Worm (Caenorhabditis elegans): Measurements from ENCODE around the gene scrm-8.
"Not testable (repeated sequence)": the region's sequence is repeated elsewhere in the genome, so short reads cannot be mapped to it uniquely, and the experiment has no call there.

The scrm-8 gene

DNA sequence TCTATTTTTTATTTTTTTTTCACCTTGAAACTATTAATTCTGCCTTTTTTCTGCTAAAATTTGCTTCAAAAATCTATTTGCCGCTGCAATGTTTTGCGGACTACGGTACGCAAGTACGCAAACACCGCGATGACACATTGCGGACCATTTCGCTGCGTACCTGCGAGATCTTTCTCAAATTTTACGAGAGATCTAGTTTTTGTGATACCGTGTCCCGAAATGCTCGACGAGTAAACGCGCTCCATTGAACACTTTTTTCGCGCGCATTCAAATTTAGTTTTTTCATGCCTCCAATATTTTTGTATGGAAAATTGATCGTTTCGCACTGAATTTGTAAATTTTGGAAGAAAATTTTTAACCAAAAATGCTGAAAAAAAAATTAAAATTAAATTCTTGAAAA is 20.3 kb downstream of the scrm-8 start (continued):
- TF ChIP-seq cebp-1 (GFP tag; IDR thresholded peaks at IDR 0.05) (peak; percentile 76), cebp-1 (tag; optimal IDR thresholded peaks at IDR 0.05) (peak; percentile 7), C06A6.2 (GFP tag; conservative IDR thresholded peaks at IDR 0.05) (peak; percentile 89), egl-18 (GFP tag; IDR thresholded peaks at IDR 0.05) (peak; percentile 82), egl-44 (GFP tag; IDR thresholded peaks at IDR 0.05) (0 out of 2 replicates have a peak, but pooled peaks have one; percentile 45), rcor-1 (GFP tag; IDR thresholded peaks at IDR 0.05) (peak; percentile 93), ceh-100 (GFP tag; IDR thresholded peaks at IDR 0.05) (peak; percentile 82), K11D2.4 (GFP tag; IDR thresholded peaks at IDR 0.05) (peak; percentile 96), madf-3 (GFP tag; IDR thresholded peaks at IDR 0.05) (0 out of 2 replicates have a peak, but pooled peaks have one; percentile 8), ekl-4 (GFP tag; IDR thresholded peaks at IDR 0.05) (peak; percentile 82), ztf-28 (GFP tag; IDR thresholded peaks at IDR 0.05) (0 out of 2 replicates have a peak, but pooled peaks have one; percentile 56)

- TF ChIP-seq Y95B8A.8, rcor-1, Y56A3A.18 (GFP tag; IDR thresholded peaks at IDR 0.05): not testable (repeated sequence)
Measured at ce11 chrIV:4186099-4186498, 21.6 kb downstream of the scrm-8 start, which contains the start of gene K08D10.11. TSS of gene K08D10.11 (minus strand) at chrIV:4186199.

DNA sequence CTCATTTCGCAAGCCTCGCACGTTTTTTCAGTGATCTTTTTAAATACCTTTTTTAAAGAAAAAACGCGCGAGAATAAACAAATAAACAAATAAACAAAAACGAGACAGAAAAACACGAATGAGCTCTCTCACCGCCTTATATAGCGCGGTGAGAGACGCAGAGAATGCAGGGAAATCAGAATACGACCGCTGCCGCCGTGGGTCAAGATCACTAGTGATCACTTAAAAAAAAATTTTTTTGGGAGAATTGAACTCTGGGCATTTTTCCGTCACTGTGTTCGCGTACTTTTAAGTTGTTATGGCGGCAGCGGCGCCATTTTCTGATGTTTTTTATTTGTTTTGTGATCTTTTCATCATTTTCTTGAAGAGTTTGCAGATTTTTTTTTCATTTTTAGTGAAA is 23.4 kb downstream of the scrm-8 start:
- TF ChIP-seq madf-6 (GFP tag; IDR thresholded peaks at IDR 0.05) (peak; percentile 62), xnd-1 (tag; optimal IDR thresholded peaks at IDR 0.05) (peak; percentile 75)

DNA sequence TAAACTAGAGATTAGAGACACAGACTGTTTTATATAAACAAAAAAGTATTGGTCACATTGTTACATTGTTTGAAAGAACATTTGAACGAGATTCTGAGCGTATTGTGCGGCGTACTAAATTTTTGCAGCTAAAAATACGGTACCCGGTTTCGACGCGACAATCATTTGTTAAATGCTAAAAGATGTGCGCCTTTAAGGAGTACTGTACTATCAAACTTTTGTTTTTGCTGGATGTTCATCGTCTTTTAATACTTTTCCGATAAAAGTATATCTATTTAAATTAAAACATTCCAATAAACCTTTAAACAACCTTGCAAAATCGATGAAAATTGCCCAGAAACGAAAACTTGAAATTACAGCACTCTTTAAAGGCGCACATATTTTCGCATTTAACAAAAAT is 32.2 kb downstream of the scrm-8 start, which contains the start of gene K06B9.6:
Gene K06B9.6 (minus strand): TSS at position 101 of the 400 bp plus-strand sequence.
- TF ChIP-seq fkh-3 (tag; optimal IDR thresholded peaks at IDR 0.05); F49E8.2 (tag; optimal IDR thresholded peaks at IDR 0.05; ENCODE audit: insufficient read depth); cebp-1 (GFP tag; IDR thresholded peaks at IDR 0.05); cebp-1 (tag; optimal IDR thresholded peaks at IDR 0.05): not testable (repeated sequence)

- not testable (repeated sequence) for TF ChIP-seq unc-130, attf-5, tlf-1 (GFP tag; optimal IDR thresholded peaks at IDR 0.05)
Measured at ce11 chrIV:4197167-4197566, 32.7 kb downstream of the scrm-8 start, which contains the start of gene cyp-25A6. TSS of gene cyp-25A6 (plus strand) at chrIV:4197467.

ce11 chrIV:4204275-4204674 is 39.8 kb downstream of the scrm-8 start, which contains the start of gene pax-2:
TSS of gene pax-2 (minus strand) at chrIV:4204375.
- TF ChIP-seq attf-3 (GFP tag; conservative IDR thresholded peaks at IDR 0.05): no peak
- TF ChIP-seq B0261.1 (tag; optimal IDR thresholded peaks at IDR 0.05): no peak
- TF ChIP-seq F37B4.10 (GFP tag; IDR thresholded peaks at IDR 0.05): no peak
- TF ChIP-seq D2030.7 (GFP tag; IDR thresholded peaks at IDR 0.05): no peak
- no peak for TF ChIP-seq dpl-1 (GFP tag; optimal IDR thresholded peaks at IDR 0.05)
- TF ChIP-seq lsy-27 (tag; optimal IDR thresholded peaks at IDR 0.05; ENCODE audit: borderline replicate concordance, insufficient read depth): no peak
- TF ChIP-seq nhr-90 (tag; optimal IDR thresholded peaks at IDR 0.05): no peak
- no peak for TF ChIP-seq chd-7 (tag; optimal IDR thresholded peaks at IDR 0.05)
- TF ChIP-seq ekl-4 (GFP tag; IDR thresholded peaks at IDR 0.05): no peak
- no peak for TF ChIP-seq ceh-79 (tag; optimal IDR thresholded peaks at IDR 0.05)
- TF ChIP-seq lin-40 (tag; optimal IDR thresholded peaks at IDR 0.05): no peak
- TF ChIP-seq ztf-18 (tag; optimal IDR thresholded peaks at IDR 0.05): no peak
- no peak for TF ChIP-seq egrh-3 (GFP tag; IDR thresholded peaks at IDR 0.05)
- no peak for TF ChIP-seq cebp-1 (GFP tag; IDR thresholded peaks at IDR 0.05)
- no peak for TF ChIP-seq cebp-1 (tag; optimal IDR thresholded peaks at IDR 0.05)
- TF ChIP-seq hmg-1.2 (GFP tag; IDR thresholded peaks at IDR 0.05): no peak
- TF ChIP-seq snpc-1.3 (tag; optimal IDR thresholded peaks at IDR 0.05; ENCODE audit: insufficient read depth): no peak
- TF ChIP-seq T07F8.4 (tag; optimal IDR thresholded peaks at IDR 0.05): no peak

Data from whole organism, young adult.